Fruit fly (Drosophila melanogaster): ENCODE measurements around the gene c12.1.

The c12.1 gene

dm6 chrX:9343480-9344477, 24.8 kb upstream of the c12.1 start:
- no peak for TF ChIP-seq psq (optimal IDR thresholded peaks at IDR 0.05)
- TF ChIP-seq h (optimal IDR thresholded peaks at IDR 0.05): no peak
- no peak for TF ChIP-seq Myc (optimal IDR thresholded peaks at IDR 0.05)
- no peak for TF ChIP-seq insv (optimal IDR thresholded peaks at IDR 0.05)
- TF ChIP-seq ttk (optimal IDR thresholded peaks at IDR 0.05): no peak

- no peak for TF ChIP-seq Sin3A (optimal IDR thresholded peaks at IDR 0.05)
- no peak for TF ChIP-seq ttk (optimal IDR thresholded peaks at IDR 0.05)
- no peak for TF ChIP-seq Myc (optimal IDR thresholded peaks at IDR 0.05)
- no peak for TF ChIP-seq h (optimal IDR thresholded peaks at IDR 0.05)
Measured at dm6 chrX:9332208-9332607, 13.2 kb upstream of the c12.1 start.

dm6 chrX:9330387-9330786, 11.4 kb upstream of the c12.1 start, which contains the start of gene CG34450:
Gene CG34450 (minus strand): TSS chrX:9330487.
- TF ChIP-seq Myc (optimal IDR thresholded peaks at IDR 0.05): no peak
- TF ChIP-seq psq (optimal IDR thresholded peaks at IDR 0.05): no peak
- TF ChIP-seq insv (optimal IDR thresholded peaks at IDR 0.05): no peak
- TF ChIP-seq ttk (optimal IDR thresholded peaks at IDR 0.05): no peak
- no peak for TF ChIP-seq h (optimal IDR thresholded peaks at IDR 0.05)
- no peak for TF ChIP-seq Sin3A (optimal IDR thresholded peaks at IDR 0.05)

DNA sequence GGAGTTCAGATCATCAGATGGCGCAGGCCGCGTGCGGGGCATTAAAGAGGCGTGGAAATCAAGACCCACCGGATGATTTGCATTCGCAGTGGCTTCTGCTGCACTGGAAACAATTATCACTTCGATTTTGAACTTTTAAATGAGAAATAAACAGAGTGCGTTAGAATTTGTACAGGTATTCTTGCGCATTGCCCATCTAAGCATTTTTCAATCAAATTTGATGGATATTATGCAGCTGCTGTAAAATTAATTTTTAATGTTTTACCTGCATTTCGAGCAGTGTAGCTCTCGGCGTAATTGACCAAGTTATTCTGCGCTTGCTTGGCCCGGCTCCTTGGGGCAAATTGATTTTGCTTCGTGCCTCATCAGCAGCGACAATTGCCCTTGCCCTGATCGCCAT, 1.9 kb downstream of the c12.1 start:
- no peak for TF ChIP-seq Myc (optimal IDR thresholded peaks at IDR 0.05)

dm6 chrX:9309959-9310658, 8.9 kb downstream of the c12.1 start:
- no peak for TF ChIP-seq Myc (optimal IDR thresholded peaks at IDR 0.05)
- TF ChIP-seq h (optimal IDR thresholded peaks at IDR 0.05): no peak
- TF ChIP-seq ttk (optimal IDR thresholded peaks at IDR 0.05): no peak
- no peak for TF ChIP-seq psq (optimal IDR thresholded peaks at IDR 0.05)
- no peak for TF ChIP-seq insv (optimal IDR thresholded peaks at IDR 0.05)
- TF ChIP-seq Sin3A (optimal IDR thresholded peaks at IDR 0.05): no peak

dm6 chrX:9305735-9306134, 13.3 kb downstream of the c12.1 start:
- TF ChIP-seq Myc (optimal IDR thresholded peaks at IDR 0.05) (no peak), Sin3A (optimal IDR thresholded peaks at IDR 0.05) (no peak), h (optimal IDR thresholded peaks at IDR 0.05) (no peak), ttk (optimal IDR thresholded peaks at IDR 0.05) (no peak), psq (optimal IDR thresholded peaks at IDR 0.05) (no peak), insv (optimal IDR thresholded peaks at IDR 0.05) (no peak)

- TF ChIP-seq ttk (optimal IDR thresholded peaks at IDR 0.05) (no peak), insv (optimal IDR thresholded peaks at IDR 0.05) (no peak), psq (optimal IDR thresholded peaks at IDR 0.05) (no peak), h (optimal IDR thresholded peaks at IDR 0.05) (no peak), Myc (optimal IDR thresholded peaks at IDR 0.05) (no peak), Sin3A (optimal IDR thresholded peaks at IDR 0.05) (no peak)
Measured at dm6 chrX:9297661-9298433, 21.2 kb downstream of the c12.1 start.

DNA sequence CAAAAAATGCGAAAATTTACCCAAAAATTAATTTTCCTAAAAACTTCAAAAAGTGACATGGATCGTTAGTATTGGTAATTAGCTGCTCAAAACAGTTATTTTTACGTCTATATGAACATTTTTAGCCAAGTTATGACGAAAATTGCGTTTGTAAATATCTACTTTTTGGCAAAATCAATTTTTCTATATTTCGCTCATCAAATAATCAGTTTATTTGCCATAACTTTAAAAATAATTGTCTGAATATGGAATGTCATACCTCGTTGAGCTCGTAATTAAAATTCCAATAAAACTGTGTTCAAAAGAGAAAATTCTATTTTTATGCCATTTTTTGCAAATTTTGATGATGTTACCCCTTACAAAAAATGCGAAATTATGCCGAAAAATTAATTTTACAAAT, 22.5 kb downstream of the c12.1 start:
- TF ChIP-seq Sin3A (optimal IDR thresholded peaks at IDR 0.05) (no peak), h (optimal IDR thresholded peaks at IDR 0.05) (no peak), insv (optimal IDR thresholded peaks at IDR 0.05) (no peak), Myc (optimal IDR thresholded peaks at IDR 0.05) (no peak), psq (optimal IDR thresholded peaks at IDR 0.05) (no peak), ttk (optimal IDR thresholded peaks at IDR 0.05) (no peak)

DNA sequence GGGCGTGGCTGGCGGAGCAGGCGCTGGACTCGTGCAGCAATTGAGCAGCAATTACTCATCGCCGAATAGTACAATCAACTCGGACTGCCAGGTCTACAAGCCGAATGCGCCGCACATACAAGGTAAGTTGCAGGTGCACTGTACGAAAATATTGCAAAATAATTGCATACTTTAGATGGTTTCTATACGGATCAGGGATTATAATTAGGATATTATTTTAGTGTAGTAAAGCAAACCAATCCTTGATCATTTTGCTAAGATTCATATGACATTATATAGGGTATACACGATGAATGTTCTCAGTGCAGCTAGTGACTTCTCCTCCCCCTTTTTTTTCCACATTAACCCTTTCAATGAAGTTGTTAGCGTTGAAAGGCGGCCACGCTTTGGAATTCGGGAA, 23.5 kb downstream of the c12.1 start:
- TF ChIP-seq psq (optimal IDR thresholded peaks at IDR 0.05): no peak
- no peak for TF ChIP-seq ttk (optimal IDR thresholded peaks at IDR 0.05)
- no peak for TF ChIP-seq Sin3A (optimal IDR thresholded peaks at IDR 0.05)
- TF ChIP-seq insv (optimal IDR thresholded peaks at IDR 0.05): no peak
- TF ChIP-seq Myc (optimal IDR thresholded peaks at IDR 0.05): no peak

DNA sequence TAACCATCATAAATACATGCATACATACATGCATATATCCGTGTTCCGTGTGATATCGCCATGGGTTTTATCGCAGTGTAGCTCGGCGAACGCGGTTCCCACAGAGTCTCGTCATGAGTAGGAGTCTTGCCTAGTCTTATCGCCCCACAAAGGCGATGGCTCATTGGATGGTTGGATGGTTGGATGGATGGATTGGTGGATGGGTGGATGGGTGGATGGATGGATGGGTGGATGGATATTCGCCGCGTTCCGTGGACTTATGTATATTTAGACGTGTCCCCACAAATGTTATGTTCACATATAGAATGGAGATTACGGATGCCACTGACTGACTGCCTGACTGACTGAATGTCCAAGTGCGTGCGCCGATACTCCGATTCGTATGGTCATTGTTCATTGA, 27.8 kb downstream of the c12.1 start:
- no peak for TF ChIP-seq psq (optimal IDR thresholded peaks at IDR 0.05)
- TF ChIP-seq h (optimal IDR thresholded peaks at IDR 0.05): no peak
- no peak for TF ChIP-seq Sin3A (optimal IDR thresholded peaks at IDR 0.05)
- TF ChIP-seq ttk (optimal IDR thresholded peaks at IDR 0.05): no peak
- no peak for TF ChIP-seq insv (optimal IDR thresholded peaks at IDR 0.05)

DNA sequence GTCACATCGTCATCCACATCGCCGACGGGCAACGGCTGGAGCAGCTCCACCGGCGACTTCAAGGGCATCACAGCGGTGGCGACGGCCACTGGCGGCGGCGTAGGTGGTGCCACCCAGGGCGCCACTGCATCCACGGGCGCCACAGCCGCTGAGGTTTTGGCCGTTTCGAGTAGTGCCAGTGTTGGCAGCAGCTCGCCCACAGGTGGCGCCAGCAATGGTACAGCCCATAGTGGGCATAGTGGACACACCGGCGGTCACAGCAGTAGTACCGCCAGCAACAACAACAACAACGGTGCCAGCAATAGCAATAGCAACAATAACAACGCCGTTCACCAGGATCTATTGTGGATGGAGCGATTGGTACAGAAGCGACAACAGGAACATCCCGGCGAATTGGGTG, 32.6 kb downstream of the c12.1 start:
- TF ChIP-seq Myc (optimal IDR thresholded peaks at IDR 0.05) (no peak), Sin3A (optimal IDR thresholded peaks at IDR 0.05) (no peak)

DNA sequence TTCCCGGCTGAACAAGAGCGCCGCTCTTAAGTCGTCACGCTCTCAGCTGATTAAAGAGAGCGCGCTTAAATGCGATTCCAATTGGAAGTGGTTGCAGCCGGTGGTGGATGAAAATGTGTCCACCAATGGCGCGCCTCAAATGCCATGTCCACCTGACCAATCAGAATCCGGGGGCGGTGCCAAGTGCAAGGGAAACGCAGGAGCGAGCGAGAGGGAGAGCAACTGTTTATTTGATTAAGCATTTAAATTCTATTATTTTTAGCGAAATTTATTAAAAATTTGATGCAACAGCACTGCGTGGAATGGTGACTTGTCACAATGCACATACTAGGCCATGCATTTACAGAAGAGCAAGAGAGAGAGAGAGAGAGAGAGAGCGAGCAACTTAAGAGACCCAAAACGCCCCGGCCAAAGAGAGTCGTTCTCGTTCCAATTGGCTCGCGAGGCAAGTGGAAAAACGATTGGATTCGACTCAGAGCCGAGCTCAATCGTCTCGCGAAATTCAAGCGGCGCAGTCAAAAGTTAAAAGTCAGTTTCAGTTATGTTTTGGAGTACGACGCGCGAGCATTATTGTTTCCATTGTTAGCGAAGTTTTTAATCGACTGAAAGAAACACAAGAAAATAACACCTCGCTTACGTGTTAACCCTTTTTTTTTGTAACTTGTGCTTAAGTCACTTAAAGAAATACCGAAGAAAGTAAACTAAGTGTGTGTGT, 34.8 kb downstream of the c12.1 start, which contains the start of gene lz:
Gene lz (plus strand): TSS at position 626 of the 715 bp plus-strand sequence.
- no peak for TF ChIP-seq ttk (optimal IDR thresholded peaks at IDR 0.05)
- no peak for TF ChIP-seq Sin3A (optimal IDR thresholded peaks at IDR 0.05)
- no peak for TF ChIP-seq insv (optimal IDR thresholded peaks at IDR 0.05)
- TF ChIP-seq h (optimal IDR thresholded peaks at IDR 0.05): no peak
- no peak for TF ChIP-seq psq (optimal IDR thresholded peaks at IDR 0.05)
